Worm (Caenorhabditis elegans): ENCODE results near the gene nhr-41.

ce11 chrIV:1389599-1389998 is 3.6 kb downstream of the nhr-41 start:
- no peak for TF ChIP-seq unc-62 (GFP tag; optimal IDR thresholded peaks at IDR 0.05 in 1 of 2)
- TF ChIP-seq unc-62 (tag; optimal IDR thresholded peaks at IDR 0.05): no peak
- no peak for TF ChIP-seq daf-19 (GFP tag; conservative IDR thresholded peaks at IDR 0.05)
- no peak for TF ChIP-seq hlh-30 (tag; optimal IDR thresholded peaks at IDR 0.05; ENCODE audit: insufficient read depth)
- no peak for TF ChIP-seq ama-1 (optimal IDR thresholded peaks at IDR 0.05)
- no peak for TF ChIP-seq egl-27 (tag; optimal IDR thresholded peaks at IDR 0.05)
- TF ChIP-seq ces-1 (GFP tag; optimal IDR thresholded peaks at IDR 0.05): no peak
- TF ChIP-seq fos-1 (tag; optimal IDR thresholded peaks at IDR 0.05): no peak
- TF ChIP-seq unc-130 (GFP tag; optimal IDR thresholded peaks at IDR 0.05): no peak

Measured in whole organism, L4 larva.